Fruit fly (Drosophila melanogaster) whole organism, embryonic: ENCODE measurements around the gene dbe.
A peak's percentile ranks its signal among the peaks of the same experiment; 100 is the strongest.

Source experiments
- B-H1 ChIP-seq: fragments of 200-800 bp; sonication (Bioruptor generic); IDR thresholded peaks from 3 replicates; pipeline ENCODE4 v1.3.6; 2022; ENCODE audit warnings: missing biosample characterization, missing genetic modification characterization
- B-H2 ChIP-seq: fragments of 200-800 bp; sonication (Bioruptor generic); optimal IDR thresholded peaks from 2 replicates; lab custom pipeline; 2018; ENCODE audit warnings: missing biosample characterization, mild to moderate bottlenecking, missing genetic modification characterization
- CG10462 ChIP-seq: fragments of 200-800 bp; sonication (Bioruptor generic); optimal IDR thresholded peaks from 2 replicates; lab custom pipeline; 2016; ENCODE audit warnings: missing biosample characterization, missing genetic modification characterization
- CG10565 ChIP-seq: fragments of 200-800 bp; sonication (Bioruptor generic); optimal IDR thresholded peaks from 3 replicates; lab custom pipeline; 2016; ENCODE audit warnings: missing biosample characterization, mild to moderate bottlenecking, missing genetic modification characterization
- CG11695 ChIP-seq: fragments of 200-800 bp; sonication (Bioruptor generic); IDR thresholded peaks from 3 replicates; pipeline ENCODE4 v1.3.6; 2022; ENCODE audit warnings: missing biosample characterization, missing genetic modification characterization
- CG12744 ChIP-seq: fragments of 200-800 bp; sonication (Bioruptor generic); optimal IDR thresholded peaks from 2 replicates; lab custom pipeline; 2016; ENCODE audit warnings: missing biosample characterization, missing genetic modification characterization
- CG16815 ChIP-seq: fragments of 200-800 bp; sonication (Bioruptor generic); optimal IDR thresholded peaks from 3 replicates; lab custom pipeline; 2017; ENCODE audit warnings: missing biosample characterization, mild to moderate bottlenecking, missing genetic modification characterization
- CG16863 ChIP-seq: fragments of 200-800 bp; sonication (Bioruptor generic); optimal IDR thresholded peaks from 3 replicates; lab custom pipeline; 2016; ENCODE audit warnings: missing biosample characterization, missing genetic modification characterization
- CG18476 ChIP-seq: fragments of 200-800 bp; sonication (Bioruptor generic); optimal IDR thresholded peaks from 2 replicates; lab custom pipeline; 2016; ENCODE audit warnings: missing biosample characterization, mild to moderate bottlenecking, missing genetic modification characterization
- CG33557 ChIP-seq: fragments of 200-800 bp; sonication (Bioruptor generic); optimal IDR thresholded peaks from 2 replicates; lab custom pipeline; 2019; ENCODE audit warnings: missing biosample characterization, mild to moderate bottlenecking, missing genetic modification characterization, moderate library complexity
- CG34224 ChIP-seq: fragments of 200-800 bp; sonication (Bioruptor generic); IDR thresholded peaks from 3 replicates; pipeline ENCODE4 v1.3.6; 2022; ENCODE audit warnings: missing biosample characterization, missing genetic modification characterization; ENCODE audit not compliant: partially characterized antibody
- CG34422 ChIP-seq: fragments of 200-800 bp; sonication (Bioruptor generic); IDR thresholded peaks from 3 replicates; pipeline ENCODE4 v1.3.6; 2022; ENCODE audit warnings: missing biosample characterization, missing genetic modification characterization
- CG5245 ChIP-seq: fragments of 200-800 bp; sonication (Bioruptor generic); optimal IDR thresholded peaks from 3 replicates; lab custom pipeline; 2016; ENCODE audit warnings: missing biosample characterization, missing genetic modification characterization
- CG7357 ChIP-seq: fragments of 200-800 bp; sonication (Bioruptor generic); IDR thresholded peaks from 3 replicates; pipeline ENCODE4 v1.3.6; 2022; ENCODE audit warnings: missing biosample characterization, missing genetic modification characterization
- CG7839 ChIP-seq: fragments of 200-800 bp; sonication (Bioruptor generic); optimal IDR thresholded peaks from 3 replicates; lab custom pipeline; 2018; ENCODE audit warnings: missing biosample characterization, mild to moderate bottlenecking, missing genetic modification characterization, moderate library complexity
- CG8281 ChIP-seq: fragments of 200-800 bp; sonication (Bioruptor generic); optimal IDR thresholded peaks from 2 replicates; lab custom pipeline; 2018; ENCODE audit warnings: missing biosample characterization, mild to moderate bottlenecking, missing genetic modification characterization, moderate library complexity
- CG9215 ChIP-seq: fragments of 200-800 bp; sonication (Bioruptor generic); IDR thresholded peaks from 2 replicates; pipeline ENCODE4 v1.3.6; 2022; ENCODE audit warnings: missing biosample characterization, missing genetic modification characterization
- CG9817 ChIP-seq: fragments of 200-800 bp; sonication (Bioruptor generic); optimal IDR thresholded peaks from 2 replicates; lab custom pipeline; 2018; ENCODE audit warnings: missing biosample characterization, mild to moderate bottlenecking, missing genetic modification characterization, moderate library complexity
- CHES-1-like ChIP-seq: fragments of 200-800 bp; sonication (Bioruptor generic); optimal IDR thresholded peaks from 2 replicates; lab custom pipeline; 2016; ENCODE audit warnings: missing biosample characterization, missing genetic modification characterization
- Deaf1 ChIP-seq: fragments of 200-800 bp; optimal IDR thresholded peaks from 3 replicates; lab custom pipeline; 2019; ENCODE audit warnings: missing biosample characterization, mild to moderate bottlenecking, missing genetic modification characterization, moderate library complexity
- Dfd ChIP-seq, 2 experiments: fragments of >200 bp; optimal IDR thresholded peaks; 2 replicates each; lab custom pipeline; 2017; ENCODE audit warnings: missing biosample characterization in 2 of 2, missing genetic modification characterization in 2 of 2
- HLH3B ChIP-seq: fragments of 200-800 bp; sonication (Bioruptor generic); IDR thresholded peaks from 2 replicates; pipeline ENCODE4 v1.3.6; 2022; ENCODE audit warnings: missing biosample characterization, missing genetic modification characterization
- Kr ChIP-seq: fragments of 200-800 bp; sonication (Bioruptor generic); optimal IDR thresholded peaks from 2 replicates; lab custom pipeline; 2017; ENCODE audit warnings: missing biosample characterization, mild to moderate bottlenecking, missing genetic modification characterization
- Mad ChIP-seq: fragments of 200-800 bp; sonication (Bioruptor generic); optimal IDR thresholded peaks from 2 replicates; lab custom pipeline; 2016; ENCODE audit warnings: missing biosample characterization, missing genetic modification characterization
- Meics ChIP-seq: fragments of 200-800 bp; sonication (Bioruptor generic); optimal IDR thresholded peaks from 2 replicates; lab custom pipeline; 2017; ENCODE audit warnings: missing biosample characterization, mild to moderate bottlenecking, missing genetic modification characterization
- Nf-YA ChIP-seq: fragments of 200-800 bp; sonication (Bioruptor generic); IDR thresholded peaks from 2 replicates; pipeline ENCODE4 v1.3.6; 2022; ENCODE audit warnings: missing biosample characterization, missing genetic modification characterization
- Oaz ChIP-seq: fragments of 200-800 bp; sonication (Bioruptor generic); IDR thresholded peaks from 2 replicates; pipeline ENCODE4 v1.3.6; 2022; ENCODE audit warnings: missing biosample characterization, missing genetic modification characterization
- Poxn ChIP-seq: fragments of 200-800 bp; sonication (Bioruptor generic); IDR thresholded peaks from 2 replicates; pipeline ENCODE4 v1.3.6; 2022; ENCODE audit warnings: missing biosample characterization, missing genetic modification characterization
- Spps ChIP-seq: fragments of 200-800 bp; sonication (Bioruptor generic); optimal IDR thresholded peaks from 2 replicates; lab custom pipeline; 2018; ENCODE audit warnings: missing biosample characterization, mild to moderate bottlenecking, missing genetic modification characterization
- bab2 ChIP-seq: fragments of 200-800 bp; sonication (Bioruptor generic); optimal IDR thresholded peaks from 2 replicates; lab custom pipeline; 2016; ENCODE audit warnings: missing biosample characterization, missing genetic modification characterization
- bsh ChIP-seq, 2 experiments: fragments of 200-800 bp; sonication (Bioruptor generic); optimal IDR thresholded peaks; 2 replicates each; lab custom pipeline; 2017 to 2018; ENCODE audit warnings: mild to moderate bottlenecking in 2 of 2, missing biosample characterization in 2 of 2, missing genetic modification characterization in 2 of 2, moderate library complexity in 1 of 2
- croc ChIP-seq: fragments of 200-800 bp; sonication (Bioruptor generic); conservative IDR thresholded peaks from 3 replicates; pipeline ENCODE4 v1.3.6; 2022; ENCODE audit warnings: missing biosample characterization, missing genetic modification characterization
- danr ChIP-seq: fragments of 200-800 bp; sonication (Bioruptor generic); IDR thresholded peaks from 2 replicates; pipeline ENCODE4 v1.3.6; 2022; ENCODE audit warnings: missing biosample characterization, missing genetic modification characterization
- esg ChIP-seq: fragments of 200-800 bp; sonication (Bioruptor generic); conservative IDR thresholded peaks from 2 replicates; pipeline ENCODE4 v1.3.6; 2022; ENCODE audit warnings: missing biosample characterization, missing genetic modification characterization
- fd96Cb ChIP-seq: fragments of 200-800 bp; sonication (Bioruptor generic); optimal IDR thresholded peaks from 2 replicates; lab custom pipeline; 2018; ENCODE audit warnings: missing biosample characterization, mild to moderate bottlenecking, missing genetic modification characterization, moderate library complexity
- fu2 ChIP-seq: fragments of 200-800 bp; sonication (Bioruptor generic); optimal IDR thresholded peaks from 2 replicates; lab custom pipeline; 2016; ENCODE audit warnings: missing biosample characterization, missing genetic modification characterization
- h ChIP-seq: fragments of >200 bp; optimal IDR thresholded peaks from 2 replicates; lab custom pipeline; 2017
- inv ChIP-seq: fragments of 200-800 bp; sonication (Bioruptor generic); IDR thresholded peaks from 2 replicates; pipeline ENCODE4 v1.3.6; 2022; ENCODE audit warnings: missing biosample characterization, missing genetic modification characterization; ENCODE audit not compliant: partially characterized antibody
- jumu ChIP-seq: fragments of 200-800 bp; sonication (Bioruptor generic); optimal IDR thresholded peaks from 3 replicates; lab custom pipeline; 2016; ENCODE audit warnings: missing biosample characterization, missing genetic modification characterization
- kni ChIP-seq: fragments of 200-800 bp; sonication (Bioruptor generic); optimal IDR thresholded peaks from 3 replicates; lab custom pipeline; 2017; ENCODE audit warnings: mild to moderate bottlenecking, missing biosample characterization, missing genetic modification reagents, missing genetic modification characterization
- lbe ChIP-seq: fragments of 200-800 bp; sonication (Bioruptor generic); optimal IDR thresholded peaks from 2 replicates; lab custom pipeline; 2016; ENCODE audit warnings: missing biosample characterization, mild to moderate bottlenecking, missing genetic modification characterization
- lov ChIP-seq, 2 experiments: fragments of 200-800 bp in 1 of 2; fragments of >200 bp in 1 of 2; sonication (Bioruptor generic) in 1 of 2; IDR thresholded peaks in 1 of 2; optimal IDR thresholded peaks in 1 of 2; 2 replicates in 1 of 2; 3 replicates in 1 of 2; pipeline versions ENCODE4 v1.3.6 to Lab custom; 2017 to 2022; ENCODE audit warnings: missing biosample characterization in 1 of 2, missing genetic modification characterization in 1 of 2
- odd ChIP-seq: fragments of 200-800 bp; sonication (Bioruptor generic); optimal IDR thresholded peaks from 2 replicates; lab custom pipeline; 2017; ENCODE audit warnings: missing biosample characterization, mild to moderate bottlenecking, missing genetic modification characterization
- psq ChIP-seq: fragments of 200-800 bp; sonication (Bioruptor generic); optimal IDR thresholded peaks from 2 replicates; lab custom pipeline; 2017; ENCODE audit warnings: missing biosample characterization, missing genetic modification characterization
- pzg ChIP-seq: fragments of 200-800 bp; sonication (Bioruptor generic); optimal IDR thresholded peaks from 3 replicates; lab custom pipeline; 2018; ENCODE audit warnings: missing biosample characterization, mild to moderate bottlenecking, missing genetic modification characterization, moderate library complexity
- run ChIP-seq: fragments of 200-800 bp; sonication (Bioruptor generic); optimal IDR thresholded peaks from 3 replicates; lab custom pipeline; 2018; ENCODE audit warnings: missing biosample characterization, mild to moderate bottlenecking, missing genetic modification characterization
- sd ChIP-seq: fragments of 200-800 bp; sonication (Bioruptor generic); optimal IDR thresholded peaks from 3 replicates; lab custom pipeline; 2018; ENCODE audit warnings: missing biosample characterization, mild to moderate bottlenecking, missing genetic modification characterization, moderate library complexity
- ssp ChIP-seq: fragments of 200-800 bp; sonication (Bioruptor generic); IDR thresholded peaks from 2 replicates; pipeline ENCODE4 v1.3.6; 2022; ENCODE audit warnings: missing biosample characterization, missing genetic modification characterization
- stwl ChIP-seq: fragments of 200-800 bp; sonication (Bioruptor generic); optimal IDR thresholded peaks from 3 replicates; lab custom pipeline; 2018; ENCODE audit warnings: missing biosample characterization, mild to moderate bottlenecking, missing genetic modification characterization, moderate library complexity
- tup ChIP-seq: fragments of 200-800 bp; sonication (Bioruptor generic); optimal IDR thresholded peaks from 2 replicates; lab custom pipeline; 2016; ENCODE audit warnings: missing biosample characterization, mild to moderate bottlenecking, missing genetic modification characterization, moderate library complexity
- tx ChIP-seq: fragments of 200-800 bp; sonication (Bioruptor generic); optimal IDR thresholded peaks from 2 replicates; lab custom pipeline; 2016; ENCODE audit warnings: missing biosample characterization, missing genetic modification characterization

Gene dbe

DNA sequence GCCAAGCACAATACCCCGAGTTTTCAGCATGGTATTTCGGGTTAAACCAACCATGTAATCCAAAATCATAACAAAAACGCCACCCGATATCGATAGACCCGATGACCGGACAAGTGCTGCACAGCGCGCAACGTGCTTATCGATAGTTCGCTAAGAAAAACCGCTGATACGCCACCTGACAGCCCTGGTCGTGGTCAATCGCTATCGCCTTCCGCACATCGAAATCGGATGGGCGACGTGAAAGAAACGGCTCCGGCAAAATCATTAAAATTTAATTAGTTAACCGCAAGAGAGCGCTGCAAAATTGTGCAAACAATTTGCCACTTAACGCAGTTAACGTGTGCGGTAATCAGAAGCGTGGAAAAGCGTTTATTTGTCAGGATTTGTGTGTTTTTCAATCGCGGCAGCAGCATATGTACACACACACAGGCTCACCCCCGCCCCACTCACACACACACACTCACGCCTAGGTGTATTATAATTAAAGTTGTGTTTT, 43.8 kb downstream of the dbe start, which contains the start of the genes CG3862 and dock (continued):
- TF ChIP-seq bsh (GFP tag; optimal IDR thresholded peaks at IDR 0.05; lab: Kevin White, UChicago) (peak; percentile 7 to 46), CG8281 (tag; lab: Kevin White, UChicago) (no peak), CG9817 (tag; lab: Kevin White, UChicago) (peak; percentile 28), Spps (tag; lab: Kevin White, UChicago) (peak; percentile 15), B-H2 (GFP tag; lab: Kevin White, UChicago) (peak; percentile 50), Deaf1 (tag; lab: Kevin White, UChicago) (peak; percentile 13), B-H1 (GFP tag; lab: Robert Waterston, UW) (no peak), esg (GFP tag; lab: Robert Waterston, UW) (no peak), Dfd (GFP tag; optimal IDR thresholded peaks at IDR 0.05; lab: Kevin White, UChicago) (no peak), Oaz (GFP tag; lab: Robert Waterston, UW) (no peak), Kr (GFP tag; lab: Kevin White, UChicago) (no peak), Nf-YA (GFP tag; lab: Robert Waterston, UW) (0 out of 2 replicates have a peak, but pooled peaks have one; percentile 8), Mad (GFP tag; lab: Kevin White, UChicago) (no peak), fu2 (GFP tag; lab: Kevin White, UChicago) (peak; percentile 28), pzg (peak; percentile 98), odd (GFP tag; lab: Kevin White, UChicago) (no peak), jumu (peak; percentile 64), CG16815 (GFP tag; lab: Kevin White, UChicago) (no peak), croc (GFP tag; lab: Robert Waterston, UW) (no peak), Meics (peak; percentile 50), danr (GFP tag; lab: Robert Waterston, UW) (no peak), CG10462 (GFP tag; lab: Kevin White, UChicago) (no peak), kni (GFP tag; lab: Kevin White, UChicago) (peak; percentile 17), CG7839 (tag; lab: Kevin White, UChicago) (peak; percentile 38), sd (no peak), lbe (no peak), HLH3B (GFP tag; lab: Robert Waterston, UW) (peak; percentile 26; the same call in 1 of the 2 replicates), run (peak; percentile 68), CG34224 (GFP tag; lab: Robert Waterston, UW) (peak; percentile 96), bab2 (GFP tag; lab: Kevin White, UChicago) (peak; percentile 38), tup (GFP tag; lab: Kevin White, UChicago) (no peak), CG18476 (GFP tag; lab: Kevin White, UChicago) (no peak), CG16863 (GFP tag; lab: Kevin White, UChicago) (no peak), CG34422 (peak; percentile 79), stwl (peak; percentile 75), CHES-1-like (GFP tag; lab: Kevin White, UChicago) (peak; percentile 82), CG9215 (no peak), CG11695 (GFP tag; lab: Robert Waterston, UW) (0 out of 3 replicates have a peak, but pooled peaks have one; percentile 12), Poxn (GFP tag; lab: Robert Waterston, UW) (no peak), ssp (GFP tag; lab: Robert Waterston, UW) (no peak), lov (optimal IDR thresholded peaks at IDR 0.05; lab: Kevin White, UChicago) (no peak), lov (GFP tag; IDR thresholded peaks at IDR 0.05; lab: Robert Waterston, UW) (0 out of 3 replicates have a peak, but pooled peaks have one; percentile 41), fd96Cb (tag; lab: Kevin White, UChicago) (no peak), CG12744 (GFP tag; lab: Kevin White, UChicago) (no peak), CG33557 (GFP tag; lab: Kevin White, UChicago) (peak; percentile 34), CG10565 (GFP tag; lab: Kevin White, UChicago) (no peak), h (lab: Kevin White, UChicago) (no peak), CG7357 (GFP tag; lab: Robert Waterston, UW) (no peak), psq (GFP tag; lab: Kevin White, UChicago) (peak; percentile 25), tx (peak; percentile 46), inv (peak; percentile 88), CG5245 (GFP tag; lab: Kevin White, UChicago) (peak; percentile 41)
